Worm (Caenorhabditis elegans) whole organism, young adult: ENCODE data around the gene C25H3.11.

ENCODE experiments used
- B0261.1 ChIP-seq: sonication (generic microtip); optimal IDR thresholded peaks from 2 replicates; lab custom pipeline; 2016; ENCODE audit warnings: mild to moderate bottlenecking, missing genetic modification characterization, moderate library complexity, missing compliant biosample characterization
- F49E8.2 ChIP-seq: sonication (generic microtip); optimal IDR thresholded peaks from 3 replicates; lab custom pipeline; 2017; ENCODE audit warnings: missing genetic modification characterization, mild to moderate bottlenecking, missing compliant biosample characterization, antibody characterized with exemption, moderate library complexity; ENCODE audit not compliant: insufficient read depth
- K11D2.4 ChIP-seq: fragments of 200-800 bp; sonication (Bioruptor generic); IDR thresholded peaks from 2 replicates; pipeline ENCODE4 v1.3.6; 2022; ENCODE audit warnings: missing genetic modification reagents, missing genetic modification characterization, missing compliant biosample characterization
- K12H6.12 ChIP-seq: fragments of 200-800 bp; sonication (Bioruptor generic); optimal IDR thresholded peaks from 2 replicates; lab custom pipeline; 2018; ENCODE audit warnings: mild to moderate bottlenecking, missing genetic modification characterization, missing compliant biosample characterization
- Y95B8A.8 ChIP-seq: fragments of 200-800 bp; sonication (Bioruptor generic); IDR thresholded peaks from 2 replicates; pipeline ENCODE4 v1.3.6; 2022; ENCODE audit warnings: missing genetic modification reagents, missing genetic modification characterization, missing compliant biosample characterization
- aptf-3 ChIP-seq: fragments of 200-800 bp; sonication (Bioruptor generic); IDR thresholded peaks from 2 replicates; pipeline ENCODE4 v1.3.6; 2022; ENCODE audit warnings: missing genetic modification characterization, missing compliant biosample characterization
- attf-5 ChIP-seq: fragments of 200-800 bp; sonication (Bioruptor generic); optimal IDR thresholded peaks from 2 replicates; lab custom pipeline; 2018; ENCODE audit warnings: mild to moderate bottlenecking, missing genetic modification characterization, missing compliant biosample characterization
- ceh-100 ChIP-seq: fragments of 200-800 bp; sonication (Bioruptor generic); IDR thresholded peaks from 2 replicates; pipeline ENCODE4 v1.3.6; 2022; ENCODE audit warnings: missing genetic modification reagents, missing genetic modification characterization, missing compliant biosample characterization
- ceh-40 ChIP-seq: fragments of 200-800 bp; sonication (Bioruptor generic); IDR thresholded peaks from 2 replicates; pipeline ENCODE4 v1.3.6; 2022; ENCODE audit warnings: missing genetic modification characterization, missing compliant biosample characterization
- ceh-58 ChIP-seq: fragments of 200-800 bp; sonication (Bioruptor generic); IDR thresholded peaks from 2 replicates; pipeline ENCODE4 v1.3.6; 2022; ENCODE audit warnings: missing genetic modification characterization, missing compliant biosample characterization
- ceh-91 ChIP-seq: fragments of 200-800 bp; sonication (Bioruptor generic); IDR thresholded peaks from 2 replicates; pipeline ENCODE4 v1.3.6; 2022; ENCODE audit warnings: missing genetic modification reagents, missing genetic modification characterization, missing compliant biosample characterization
- chd-7 ChIP-seq: sonication (generic microtip); optimal IDR thresholded peaks from 2 replicates; lab custom pipeline; 2016; ENCODE audit warnings: mild to moderate bottlenecking, missing genetic modification characterization, moderate library complexity, missing compliant biosample characterization
- die-1 ChIP-seq: sonication (generic microtip); optimal IDR thresholded peaks from 2 replicates; lab custom pipeline; 2016; ENCODE audit warnings: missing genotype, mild to moderate bottlenecking, missing genetic modification characterization, missing compliant biosample characterization
- egrh-3 ChIP-seq: fragments of 200-800 bp; sonication (Bioruptor generic); IDR thresholded peaks from 2 replicates; pipeline ENCODE4 v1.3.6; 2022; ENCODE audit warnings: missing genetic modification reagents, missing genetic modification characterization, missing compliant biosample characterization
- hlh-26 ChIP-seq: fragments of 200-800 bp; sonication (Bioruptor generic); conservative IDR thresholded peaks from 2 replicates; pipeline ENCODE4 v1.3.6; 2022; ENCODE audit warnings: missing genetic modification reagents, missing genetic modification characterization, missing compliant biosample characterization
- hrde-1 ChIP-seq: sonication (generic microtip); optimal IDR thresholded peaks from 2 replicates; lab custom pipeline; 2016; ENCODE audit warnings: missing genetic modification characterization, mild to moderate bottlenecking, missing compliant biosample characterization, moderate library complexity, missing genotype, missing genetic modification reagents, borderline replicate concordance
- hsf-1 ChIP-seq: fragments of 200-800 bp; sonication (Bioruptor generic); IDR thresholded peaks from 2 replicates; pipeline ENCODE4 v1.3.6; 2022; ENCODE audit warnings: missing genetic modification reagents, missing genetic modification characterization, missing compliant biosample characterization
- let-526 ChIP-seq: fragments of 200-800 bp; sonication (Bioruptor generic); IDR thresholded peaks from 2 replicates; pipeline ENCODE4 v1.3.6; 2022; ENCODE audit warnings: missing genetic modification reagents, missing genetic modification characterization, missing compliant biosample characterization
- lin-40 ChIP-seq: sonication (generic microtip); optimal IDR thresholded peaks from 2 replicates; lab custom pipeline; 2016; ENCODE audit warnings: missing genetic modification characterization, mild to moderate bottlenecking, missing compliant biosample characterization, missing genotype, missing genetic modification reagents
- lin-54 ChIP-seq: fragments of 200-800 bp; sonication (Bioruptor generic); optimal IDR thresholded peaks from 2 replicates; lab custom pipeline; 2018; ENCODE audit warnings: mild to moderate bottlenecking, missing genetic modification characterization, missing compliant biosample characterization
- madf-6 ChIP-seq: fragments of 200-800 bp; sonication (Bioruptor generic); IDR thresholded peaks from 2 replicates; pipeline ENCODE4 v1.3.6; 2022; ENCODE audit warnings: missing genetic modification reagents, missing genetic modification characterization, missing compliant biosample characterization
- mcd-1 ChIP-seq: fragments of 200-800 bp; sonication (Bioruptor generic); IDR thresholded peaks from 2 replicates; pipeline ENCODE4 v1.3.6; 2022; ENCODE audit warnings: missing genetic modification reagents, missing genetic modification characterization, missing compliant biosample characterization
- pbrm-1 ChIP-seq: fragments of 200-800 bp; sonication (Bioruptor generic); IDR thresholded peaks from 2 replicates; pipeline ENCODE4 v1.3.6; 2022; ENCODE audit warnings: missing genetic modification reagents, missing genetic modification characterization, missing compliant biosample characterization
- rcor-1 ChIP-seq: fragments of 200-800 bp; sonication (Bioruptor generic); IDR thresholded peaks from 2 replicates; pipeline ENCODE4 v1.3.6; 2022; ENCODE audit warnings: missing genetic modification reagents, missing genetic modification characterization, missing compliant biosample characterization
- rpc-1 ChIP-seq, 2 experiments: fragments of 150-350 bp in 1 of 2; sonication (generic microtip) in 1 of 2; optimal IDR thresholded peaks; 2 replicates each; lab custom pipeline; 2014 to 2018; ENCODE audit warnings: missing biosample characterization in 1 of 2, missing genetic modification characterization in 1 of 2, missing genetic modification reagents in 1 of 2, missing genotype in 1 of 2
- sdz-38 ChIP-seq: sonication (generic microtip); optimal IDR thresholded peaks from 2 replicates; lab custom pipeline; 2016; ENCODE audit warnings: missing genotype, missing genetic modification characterization, missing compliant biosample characterization
- snpc-1.3 ChIP-seq: sonication (generic microtip); optimal IDR thresholded peaks from 2 replicates; lab custom pipeline; 2017; ENCODE audit warnings: missing genetic modification characterization, mild to moderate bottlenecking, missing compliant biosample characterization, antibody characterized with exemption, moderate library complexity, missing genotype, missing genetic modification reagents; ENCODE audit not compliant: insufficient read depth
- snpc-3.4 ChIP-seq: sonication (generic microtip); optimal IDR thresholded peaks from 2 replicates; lab custom pipeline; 2017; ENCODE audit warnings: missing genetic modification characterization, mild to moderate bottlenecking, missing compliant biosample characterization, antibody characterized with exemption, moderate library complexity, missing genotype, missing genetic modification reagents
- sptf-2 ChIP-seq: fragments of 200-800 bp; sonication (Bioruptor generic); optimal IDR thresholded peaks from 2 replicates; lab custom pipeline; 2018; ENCODE audit warnings: mild to moderate bottlenecking, missing genetic modification characterization, missing compliant biosample characterization
- unc-62 ChIP-seq: fragments of 150-350 bp; optimal IDR thresholded peaks from 2 replicates; lab custom pipeline; 2014; ENCODE audit warnings: missing biosample characterization, missing genetic modification reagents, missing genetic modification characterization
- zfh-2 ChIP-seq: fragments of 200-800 bp; sonication (Bioruptor generic); conservative IDR thresholded peaks from 2 replicates; pipeline ENCODE4 v1.3.6; 2022; ENCODE audit warnings: missing genetic modification reagents, missing genetic modification characterization, missing compliant biosample characterization
- ztf-22 ChIP-seq: fragments of 200-800 bp; sonication (Bioruptor generic); optimal IDR thresholded peaks from 2 replicates; lab custom pipeline; 2018; ENCODE audit warnings: mild to moderate bottlenecking, missing genetic modification characterization, moderate library complexity, missing compliant biosample characterization
- ztf-25 ChIP-seq: fragments of 200-800 bp; sonication (Bioruptor generic); IDR thresholded peaks from 2 replicates; pipeline ENCODE4 v1.3.6; 2022; ENCODE audit warnings: missing genetic modification reagents, missing genetic modification characterization, missing compliant biosample characterization

The C25H3.11 gene

ce11 chrII:5648272-5648671 lies 40.6 kb downstream of the C25H3.11 start, which contains the start of gene ddl-1:
TSS of gene ddl-1 (minus strand) at chrII:5648372.
- TF ChIP-seq hsf-1 (GFP tag; lab: Robert Waterston, UW) (no peak), snpc-1.3 (tag; lab: Kevin White, UChicago) (no peak)

- no peak for TF ChIP-seq ceh-91 (GFP tag; lab: Robert Waterston, UW)
- TF ChIP-seq K11D2.4, result no peak
- TF ChIP-seq hlh-26 (GFP tag; lab: Robert Waterston, UW), result no peak
- no peak for TF ChIP-seq sdz-38 (tag; lab: Kevin White, UChicago)
- TF ChIP-seq sptf-2 (GFP tag; lab: Kevin White, UChicago), result no peak
- TF ChIP-seq attf-5 (GFP tag; lab: Kevin White, UChicago), result no peak
- no peak for TF ChIP-seq pbrm-1 (GFP tag; lab: Robert Waterston, UW)
- no peak for TF ChIP-seq aptf-3 (GFP tag; lab: Robert Waterston, UW)
- no peak for TF ChIP-seq lin-54 (GFP tag; lab: Kevin White, UChicago)
- TF ChIP-seq B0261.1 (tag; lab: Kevin White, UChicago), result no peak
- TF ChIP-seq let-526, result no peak
- no peak for TF ChIP-seq rpc-1 (optimal IDR thresholded peaks at IDR 0.05; lab: Kevin White, UChicago)
- TF ChIP-seq rpc-1 (tag; optimal IDR thresholded peaks at IDR 0.05; lab: Kevin White, UChicago), result no peak
- TF ChIP-seq die-1 (tag; lab: Kevin White, UChicago), result no peak
- TF ChIP-seq, all 124 proteins: peak for 0
These were observed 41.9 kb downstream of the C25H3.11 start, which contains the start of gene F59E12.9 for ce11 chrII:5646942-5647341. TSS of gene F59E12.9 (minus strand) at chrII:5647042.

DNA sequence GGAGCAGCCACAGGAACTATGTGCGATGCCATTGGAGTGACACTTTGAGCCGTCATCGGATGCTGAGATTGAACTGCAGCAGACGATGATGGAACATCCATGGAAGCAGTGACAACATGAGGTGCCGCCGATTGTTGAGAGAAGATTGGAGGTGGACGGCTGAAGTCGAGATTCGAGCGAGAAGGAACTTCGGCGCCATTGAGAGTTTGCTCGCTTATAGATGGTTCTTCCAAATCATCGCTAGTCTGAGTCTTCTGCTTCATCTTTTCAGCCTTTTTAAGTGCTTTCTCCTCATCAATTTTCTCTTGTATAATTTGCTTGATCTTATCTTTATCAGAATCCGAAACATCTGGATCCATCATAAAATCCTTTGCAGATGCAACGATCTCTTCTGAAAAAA lies 46.7 kb downstream of the C25H3.11 start:
- TF ChIP-seq madf-6 (GFP tag; lab: Robert Waterston, UW) (no peak), F49E8.2 (tag; lab: Kevin White, UChicago) (no peak), mcd-1 (0 out of 2 replicates have a peak, but pooled peaks have one; percentile 12), zfh-2 (peak; percentile 43; the same call in 1 of the 2 replicates)

ce11 chrII:5640362-5641079 lies 48.3 kb downstream of the C25H3.11 start:
- TF ChIP-seq zfh-2 (peak; percentile 56), chd-7 (tag; lab: Kevin White, UChicago) (peak; percentile 2), F49E8.2 (tag; lab: Kevin White, UChicago) (no peak), ceh-40 (GFP tag; lab: Robert Waterston, UW) (no peak), K12H6.12 (tag; lab: Kevin White, UChicago) (no peak), hrde-1 (no peak)

ce11 chrII:5638059-5638458 lies 50.8 kb downstream of the C25H3.11 start, which contains the start of gene F59E12.3:
TSS of gene F59E12.3 (plus strand) at chrII:5638359.
- no peak for TF ChIP-seq pbrm-1 (GFP tag; lab: Robert Waterston, UW)
- no peak for TF ChIP-seq ztf-25 (GFP tag; lab: Robert Waterston, UW)
- TF ChIP-seq egrh-3 (GFP tag; lab: Robert Waterston, UW), result no peak
- TF ChIP-seq ceh-100 (GFP tag; lab: Robert Waterston, UW), result no peak
- TF ChIP-seq snpc-1.3 (tag; lab: Kevin White, UChicago), result no peak

ce11 chrII:5636826-5637225 lies 52.0 kb downstream of the C25H3.11 start, which contains the start of gene F59E12.8:
TSS of gene F59E12.8 (minus strand) at chrII:5636926.
- no peak for TF ChIP-seq unc-62 (GFP tag; lab: Kevin White, UChicago)
- TF ChIP-seq chd-7 (tag; lab: Kevin White, UChicago), result no peak
- TF ChIP-seq lin-40, result no peak
- TF ChIP-seq ceh-58, result no peak
- no peak for TF ChIP-seq sptf-2 (GFP tag; lab: Kevin White, UChicago)
- no peak for TF ChIP-seq ztf-22 (GFP tag; lab: Kevin White, UChicago)
- TF ChIP-seq Y95B8A.8, result no peak
- TF ChIP-seq attf-5 (GFP tag; lab: Kevin White, UChicago), result no peak
- TF ChIP-seq snpc-3.4 (tag; lab: Kevin White, UChicago), result no peak
- TF ChIP-seq ceh-91 (GFP tag; lab: Robert Waterston, UW), result no peak
- no peak for TF ChIP-seq K12H6.12 (tag; lab: Kevin White, UChicago)
- no peak for TF ChIP-seq rcor-1 (GFP tag; lab: Robert Waterston, UW)
